Worm (Caenorhabditis elegans) whole organism, L1 larva: ENCODE data around the gene Y47D3A.31.

ENCODE experiments used
- alr-1 ChIP-seq: fragments of 200-800 bp; sonication (Bioruptor generic); optimal IDR thresholded peaks from 2 replicates; lab custom pipeline; 2018; ENCODE audit warnings: borderline replicate concordance, mild to moderate bottlenecking, missing genetic modification characterization, missing compliant biosample characterization
- aly-2 ChIP-seq: fragments of 150-350 bp; optimal IDR thresholded peaks from 2 replicates; lab custom pipeline; 2014; ENCODE audit warnings: missing biosample characterization, missing genetic modification characterization
- ceh-82 ChIP-seq, 3 experiments: fragments of 150-350 bp in 1 of 3; sonication (generic microtip) in 2 of 3; optimal IDR thresholded peaks; 2 replicates each; lab custom pipeline; 2014 to 2017; ENCODE audit warnings: missing biosample characterization in 3 of 3, missing genetic modification characterization in 3 of 3
- elt-2 ChIP-seq: sonication (generic microtip); optimal IDR thresholded peaks from 2 replicates; lab custom pipeline; 2016; ENCODE audit warnings: missing genetic modification characterization, mild to moderate bottlenecking, inconsistent platforms, missing compliant biosample characterization, missing genetic modification reagents
- elt-3 ChIP-seq, 6 experiments: fragments of 150-350 bp in 1 of 6; sonication (generic microtip); optimal IDR thresholded peaks; 2 replicates each; lab custom pipeline; 2017 to 2018; ENCODE audit warnings: missing biosample characterization in 6 of 6, missing genetic modification characterization in 6 of 6, inconsistent platforms in 1 of 6
- jun-1 ChIP-seq: fragments of 150-350 bp; optimal IDR thresholded peaks from 2 replicates; lab custom pipeline; 2014; ENCODE audit warnings: missing biosample characterization, missing genetic modification reagents, missing genetic modification characterization
- lin-15B ChIP-seq: fragments of 150-350 bp; sonication (generic microtip); optimal IDR thresholded peaks from 3 replicates; lab custom pipeline; 2014; ENCODE audit warnings: missing biosample characterization, missing genetic modification characterization
- mep-1 ChIP-seq: fragments of 150-350 bp; optimal IDR thresholded peaks from 2 replicates; lab custom pipeline; 2014; ENCODE audit warnings: missing biosample characterization, missing genetic modification characterization
- nhr-11 ChIP-seq: fragments of 150-350 bp; optimal IDR thresholded peaks from 2 replicates; lab custom pipeline; 2014; ENCODE audit warnings: missing biosample characterization, missing genetic modification characterization
- nhr-237 ChIP-seq: fragments of 150-350 bp; optimal IDR thresholded peaks from 2 replicates; lab custom pipeline; 2014; ENCODE audit warnings: missing biosample characterization, missing genetic modification characterization
- pqm-1 ChIP-seq: sonication (generic microtip); optimal IDR thresholded peaks from 3 replicates; lab custom pipeline; 2017; ENCODE audit warnings: missing biosample characterization, missing genetic modification characterization
- snpc-4 ChIP-seq: fragments of 150-350 bp; optimal IDR thresholded peaks from 2 replicates; lab custom pipeline; 2014; ENCODE audit warnings: missing biosample characterization, missing genetic modification characterization
- unc-30 ChIP-seq: sonication (generic microtip); optimal IDR thresholded peaks from 2 replicates; lab custom pipeline; 2017; ENCODE audit warnings: missing biosample characterization, missing genetic modification characterization
- unc-62 ChIP-seq: fragments of 150-350 bp; optimal IDR thresholded peaks from 2 replicates; lab custom pipeline; 2014; ENCODE audit warnings: missing biosample characterization, missing genetic modification reagents, missing genetic modification characterization

DNA sequence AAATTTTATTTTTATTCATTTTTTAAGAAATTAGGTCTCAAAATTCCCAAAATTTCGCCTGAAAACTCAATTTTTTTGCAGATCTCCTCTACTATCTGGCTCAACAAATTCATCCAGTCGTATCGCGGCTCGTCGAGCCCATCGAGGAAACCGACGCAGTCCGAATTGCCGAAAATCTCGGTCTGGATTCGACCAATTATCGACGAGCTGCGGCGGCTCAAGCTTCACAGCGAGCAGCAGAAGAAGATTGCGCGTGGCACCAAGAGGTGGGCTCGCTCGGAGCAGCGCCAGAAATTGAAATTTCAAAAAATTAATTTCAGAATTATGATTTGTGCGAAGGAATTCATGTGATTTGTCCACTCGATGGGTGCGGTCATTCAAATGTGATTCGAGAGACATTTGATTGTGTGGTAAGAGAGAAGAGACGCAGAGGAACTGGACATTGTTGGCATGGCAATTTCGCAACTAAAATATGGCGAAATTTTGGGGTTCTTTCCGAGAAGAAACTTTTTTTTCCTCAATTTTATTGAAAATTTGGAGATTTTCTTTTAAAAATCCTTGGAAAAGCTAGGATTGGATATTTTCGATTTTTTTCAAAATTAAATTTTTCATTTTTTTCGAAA lies 7.6 kb downstream of the Y47D3A.31 start:
- TF ChIP-seq elt-2 (tag; lab: Kevin White, UChicago) (no peak), unc-62 (GFP tag; lab: Kevin White, UChicago) (no peak), mep-1 (no peak), elt-3 (tag; optimal IDR thresholded peaks at IDR 0.05; lab: Kevin White, UChicago) (no peak), snpc-4 (tag; lab: Kevin White, UChicago) (no peak), nhr-11 (tag; lab: Kevin White, UChicago) (no peak), pqm-1 (tag; lab: Kevin White, UChicago) (no peak), alr-1 (tag; lab: Kevin White, UChicago) (no peak), ceh-82 (tag; optimal IDR thresholded peaks at IDR 0.05; lab: Kevin White, UChicago) (no peak), nhr-237 (no peak), aly-2 (tag; lab: Kevin White, UChicago) (no peak), lin-15B (tag; lab: Kevin White, UChicago) (no peak), unc-30 (tag; lab: Kevin White, UChicago) (no peak), jun-1 (tag; lab: Kevin White, UChicago) (no peak)
